Comparison of ENCODE assay signal across 2 fruit fly cellular contexts in the genomic region with DNA sequence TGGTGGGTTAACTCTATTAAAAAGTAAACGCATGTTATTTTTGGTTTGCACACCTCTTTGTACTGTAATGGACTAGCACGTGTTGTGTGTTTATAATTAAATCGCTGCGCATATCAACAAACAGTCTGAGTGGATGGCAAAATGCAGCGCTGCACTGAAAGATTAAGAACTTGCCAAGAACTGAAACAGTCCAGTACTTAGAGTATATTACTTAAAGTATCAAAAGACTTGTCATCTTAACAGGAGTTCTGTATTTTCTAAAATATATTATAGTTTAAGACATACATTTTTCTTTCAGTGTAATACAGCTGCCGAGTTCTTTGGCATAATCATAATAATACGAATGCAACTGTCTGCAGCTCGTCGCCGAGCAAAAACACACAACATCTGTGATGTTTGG.
TF ChIP-seq lines count a peak whose summit lies in the region.

No protein-coding gene starts in this region.

TF ChIP-seq in whole organism, embryonic, 481 proteins besides CTCF, POLR2A, EP300 and RAD21 (continued from another document):
- peak; percentile 35 for TF ChIP-seq gem (tag; optimal IDR thresholded peaks at IDR 0.05; lab: Kevin White, UChicago)
- TF ChIP-seq Ets65A (GFP tag; lab: Kevin White, UChicago) = peak; percentile 87
- TF ChIP-seq CG16813 (GFP tag; IDR thresholded peaks at IDR 0.05; lab: Robert Waterston, UW; ENCODE audit: partially characterized antibody) = no peak
- no peak for TF ChIP-seq tio (GFP tag; optimal IDR thresholded peaks at IDR 0.05; lab: Kevin White, UChicago)
- TF ChIP-seq CG17361 (GFP tag; IDR thresholded peaks at IDR 0.05; lab: Robert Waterston, UW) = 0 out of 3 replicates have a peak, but pooled peaks have one; percentile 15
- TF ChIP-seq sens (GFP tag; lab: Kevin White, UChicago) = peak; percentile 77
- 0 out of 2 replicates have a peak, but pooled peaks have one; percentile 20 for TF ChIP-seq CG31441 (GFP tag; IDR thresholded peaks at IDR 0.05; lab: Robert Waterston, UW)
- no peak for TF ChIP-seq CG30020 (tag; optimal IDR thresholded peaks at IDR 0.05; lab: Kevin White, UChicago)
- TF ChIP-seq gt (GFP tag; IDR thresholded peaks at IDR 0.05; lab: Robert Waterston, UW) = no peak
- peak; percentile 36; the same call in 1 of the 2 replicates for TF ChIP-seq vvl (GFP tag; IDR thresholded peaks at IDR 0.05; lab: Robert Waterston, UW)
- TF ChIP-seq CG7839 (tag; optimal IDR thresholded peaks at IDR 0.05; lab: Kevin White, UChicago) = peak; percentile 6
- TF ChIP-seq CG10431 (GFP tag; optimal IDR thresholded peaks at IDR 0.05; lab: Kevin White, UChicago) = no peak
- peak; percentile 6 for TF ChIP-seq Xbp1 (GFP tag; optimal IDR thresholded peaks at IDR 0.05; lab: Kevin White, UChicago)
- no peak for TF ChIP-seq CG4730 (GFP tag; IDR thresholded peaks at IDR 0.05; lab: Robert Waterston, UW)
- peak; percentile 61 for TF ChIP-seq Med (GFP tag; lab: Kevin White, UChicago)
- no peak for TF ChIP-seq prd (optimal IDR thresholded peaks at IDR 0.05; lab: Kevin White, UChicago)
- peak; percentile 24; the same call in 1 of the 3 replicates for TF ChIP-seq prd (GFP tag; IDR thresholded peaks at IDR 0.05; lab: Robert Waterston, UW)
- no peak for TF ChIP-seq hkb (optimal IDR thresholded peaks at IDR 0.05; lab: Kevin White, UChicago)
- peak; percentile 35; the same call in 1 of the 2 replicates for TF ChIP-seq hkb (GFP tag; IDR thresholded peaks at IDR 0.05; lab: Robert Waterston, UW)
- TF ChIP-seq lola (GFP tag; optimal IDR thresholded peaks at IDR 0.05; lab: Kevin White, UChicago) = no peak
- no peak for TF ChIP-seq mam (GFP tag; optimal IDR thresholded peaks at IDR 0.05; lab: Kevin White, UChicago)
- no peak for TF ChIP-seq CG13123 (GFP tag; optimal IDR thresholded peaks at IDR 0.05; lab: Kevin White, UChicago)
- peak in 1 of 2 experiments; percentile 9 for TF ChIP-seq chif (GFP tag; optimal IDR thresholded peaks at IDR 0.05; lab: Kevin White, UChicago)
- peak; percentile 13 for TF ChIP-seq CG1603 (tag; optimal IDR thresholded peaks at IDR 0.05; lab: Kevin White, UChicago)
- TF ChIP-seq Drgx (GFP tag; IDR thresholded peaks at IDR 0.05; lab: Robert Waterston, UW) = peak; percentile 62
- no peak for TF ChIP-seq zen2 (GFP tag; IDR thresholded peaks at IDR 0.05; lab: Robert Waterston, UW; ENCODE audit: partially characterized antibody)
- 0 out of 3 replicates have a peak, but pooled peaks have one; percentile 13 for TF ChIP-seq CG11093 (GFP tag; IDR thresholded peaks at IDR 0.05; lab: Robert Waterston, UW)
- peak; percentile 9 for TF ChIP-seq phol (tag; optimal IDR thresholded peaks at IDR 0.05; lab: Kevin White, UChicago)
- no peak for TF ChIP-seq slp2 (GFP tag; optimal IDR thresholded peaks at IDR 0.05; lab: Kevin White, UChicago)
- no peak for TF ChIP-seq luna (GFP tag; optimal IDR thresholded peaks at IDR 0.05; lab: Kevin White, UChicago)
- TF ChIP-seq CG14014 (GFP tag; IDR thresholded peaks at IDR 0.05; lab: Robert Waterston, UW) = no peak
- peak; percentile 1 for TF ChIP-seq Oli (tag; optimal IDR thresholded peaks at IDR 0.05; lab: Kevin White, UChicago)
- 0 out of 2 replicates have a peak, but pooled peaks have one; percentile 23 for TF ChIP-seq ranshi (GFP tag; IDR thresholded peaks at IDR 0.05; lab: Robert Waterston, UW)
- no peak for TF ChIP-seq CG14965 (GFP tag; optimal IDR thresholded peaks at IDR 0.05; lab: Kevin White, UChicago; ENCODE audit: borderline replicate concordance)
- no peak for TF ChIP-seq CG10321 (GFP tag; IDR thresholded peaks at IDR 0.05; lab: Robert Waterston, UW)
- TF ChIP-seq CG2712 (tag; optimal IDR thresholded peaks at IDR 0.05; lab: Kevin White, UChicago) = peak; percentile 12
- peak; percentile 4 for TF ChIP-seq CG9727 (GFP tag; optimal IDR thresholded peaks at IDR 0.05; lab: Kevin White, UChicago)
- peak in 1 of 2 experiments; percentile 53 for TF ChIP-seq bsh (GFP tag; optimal IDR thresholded peaks at IDR 0.05; lab: Kevin White, UChicago)
TF ChIP-seq in whole organism, embryonic: peak in this region for 36.

TF ChIP-seq in whole organism, prepupa, 60 proteins besides CTCF, POLR2A, EP300 and RAD21 (continued from another document):
- TF ChIP-seq CG32006 (GFP tag; optimal IDR thresholded peaks at IDR 0.05; lab: Kevin White, UChicago) (peak; percentile 50), achi (GFP tag; optimal IDR thresholded peaks at IDR 0.05; lab: Kevin White, UChicago) (peak; percentile 45), lz (GFP tag; optimal IDR thresholded peaks at IDR 0.05; lab: Kevin White, UChicago) (peak; percentile 2), Sox14 (GFP tag; optimal IDR thresholded peaks at IDR 0.05; lab: Kevin White, UChicago) (peak; percentile 42), CG15336 (GFP tag; IDR thresholded peaks at IDR 0.05; lab: Robert Waterston, UW) (peak; percentile 69), CG3032 (tag; optimal IDR thresholded peaks at IDR 0.05; lab: Kevin White, UChicago) (peak; percentile 27), salr (GFP tag; optimal IDR thresholded peaks at IDR 0.05; lab: Kevin White, UChicago) (peak; percentile 39 to 50), Hr4 (GFP tag; optimal IDR thresholded peaks at IDR 0.05; lab: Kevin White, UChicago) (peak; percentile 47), fkh (GFP tag; optimal IDR thresholded peaks at IDR 0.05; lab: Kevin White, UChicago) (no peak), Eip78C (GFP tag; lab: Kevin White, UChicago) (peak; percentile 82), net (GFP tag; optimal IDR thresholded peaks at IDR 0.05; lab: Kevin White, UChicago) (peak; percentile 31), Hr39 (GFP tag; optimal IDR thresholded peaks at IDR 0.05; lab: Kevin White, UChicago) (peak; percentile 22)
TF ChIP-seq in whole organism, prepupa: peak in this region for 32.
